Worm (Caenorhabditis elegans): ENCODE measurements around the gene npr-15.
A peak's percentile ranks its signal among the peaks of the same experiment; 100 is the strongest.

The npr-15 gene

ce11 chrIII:3701411-3702310, 7.2 kb upstream of the npr-15 start, which contains the start of the genes pdi-1 and C14B1.2:
TSS of gene pdi-1 (minus strand) at chrIII:3701461.
TSS of gene C14B1.2 (plus strand) at chrIII:3702260.
- TF ChIP-seq mdl-1 (tag; optimal IDR thresholded peaks at IDR 0.05) (peak in 1 of 2 experiments; percentile 70), jun-1 (tag; optimal IDR thresholded peaks at IDR 0.05) (no peak), pag-3 (tag; optimal IDR thresholded peaks at IDR 0.05; ENCODE audit: borderline replicate concordance, insufficient read depth) (no peak), nhr-47 (tag; optimal IDR thresholded peaks at IDR 0.05) (no peak), aly-2 (tag; optimal IDR thresholded peaks at IDR 0.05) (no peak), F16B12.6 (tag; optimal IDR thresholded peaks at IDR 0.05) (no peak), nhr-12 (tag; optimal IDR thresholded peaks at IDR 0.05) (no peak), nhr-85 (tag) (no peak), fkh-4 (tag; optimal IDR thresholded peaks at IDR 0.05; ENCODE audit: borderline replicate concordance) (no peak), efl-1 (optimal IDR thresholded peaks at IDR 0.05) (peak; percentile 2 to 31), efl-1 (GFP tag; optimal IDR thresholded peaks at IDR 0.05 in 1 of 2) (peak in 1 of 2 experiments; percentile 33), lin-39 (tag; optimal IDR thresholded peaks at IDR 0.05) (no peak), fkh-10 (GFP tag; optimal IDR thresholded peaks at IDR 0.05) (no peak), elt-2 (tag; optimal IDR thresholded peaks at IDR 0.05) (no peak), lin-35 (GFP tag; optimal IDR thresholded peaks at IDR 0.05) (peak; percentile 17 to 31), swsn-7 (tag; optimal IDR thresholded peaks at IDR 0.05) (peak; percentile 14), fos-1 (tag; optimal IDR thresholded peaks at IDR 0.05) (no peak), hlh-4 (tag; optimal IDR thresholded peaks at IDR 0.05) (no peak), nhr-84 (tag; optimal IDR thresholded peaks at IDR 0.05) (no peak), hlh-17 (GFP tag; optimal IDR thresholded peaks at IDR 0.05; ENCODE audit: borderline replicate concordance) (no peak), ceh-88 (GFP tag; IDR thresholded peaks at IDR 0.05) (no peak), mab-9 (GFP tag; IDR thresholded peaks at IDR 0.05) (no peak), nhr-71 (tag; optimal IDR thresholded peaks at IDR 0.05) (peak; percentile 55), ztf-4 (tag; optimal IDR thresholded peaks at IDR 0.05) (no peak), unc-62 (GFP tag; optimal IDR thresholded peaks at IDR 0.05) (no peak), blmp-1 (tag; optimal IDR thresholded peaks at IDR 0.05) (peak; percentile 20), nhr-11 (tag; optimal IDR thresholded peaks at IDR 0.05) (no peak), unc-130 (tag; optimal IDR thresholded peaks at IDR 0.05) (no peak), aha-1 (tag; optimal IDR thresholded peaks at IDR 0.05) (no peak), lin-13 (GFP tag; optimal IDR thresholded peaks at IDR 0.05) (no peak), nhr-28 (tag; optimal IDR thresholded peaks at IDR 0.05) (no peak), egl-13 (tag; optimal IDR thresholded peaks at IDR 0.05) (no peak), xbp-1 (tag; optimal IDR thresholded peaks at IDR 0.05) (peak; percentile 98), unc-98 (GFP tag; IDR thresholded peaks at IDR 0.05) (no peak), Y116A8C.19 (tag; optimal IDR thresholded peaks at IDR 0.05; ENCODE audit: borderline replicate concordance) (no peak), ama-1 (optimal IDR thresholded peaks at IDR 0.05) (no peak), sox-4 (tag; optimal IDR thresholded peaks at IDR 0.05) (no peak), ceh-82 (tag; optimal IDR thresholded peaks at IDR 0.05) (no peak), lir-3 (tag; optimal IDR thresholded peaks at IDR 0.05; ENCODE audit: poor library complexity) (no peak), nhr-90 (tag; optimal IDR thresholded peaks at IDR 0.05; ENCODE audit: poor library complexity) (no peak), unc-86 (tag; optimal IDR thresholded peaks at IDR 0.05) (no peak), pax-3 (tag; optimal IDR thresholded peaks at IDR 0.05) (no peak), dpl-1 (GFP tag; optimal IDR thresholded peaks at IDR 0.05) (peak in 2 of 3 experiments; percentile 3 to 10), sup-37 (GFP tag; optimal IDR thresholded peaks at IDR 0.05) (no peak), ceh-90 (tag; optimal IDR thresholded peaks at IDR 0.05) (no peak), mef-2 (tag; optimal IDR thresholded peaks at IDR 0.05) (no peak), vab-15 (tag; optimal IDR thresholded peaks at IDR 0.05) (no peak), nhr-76 (tag; optimal IDR thresholded peaks at IDR 0.05) (no peak), pqm-1 (tag; optimal IDR thresholded peaks at IDR 0.05) (no peak), isw-1 (GFP tag; IDR thresholded peaks at IDR 0.05) (no peak), ceh-8 (GFP tag; optimal IDR thresholded peaks at IDR 0.05) (no peak), sptf-1 (tag; optimal IDR thresholded peaks at IDR 0.05) (no peak)

Data from whole organism, L1 larva.